ENCODE assay signal across 1 fruit fly cellular context in the genomic region with DNA sequence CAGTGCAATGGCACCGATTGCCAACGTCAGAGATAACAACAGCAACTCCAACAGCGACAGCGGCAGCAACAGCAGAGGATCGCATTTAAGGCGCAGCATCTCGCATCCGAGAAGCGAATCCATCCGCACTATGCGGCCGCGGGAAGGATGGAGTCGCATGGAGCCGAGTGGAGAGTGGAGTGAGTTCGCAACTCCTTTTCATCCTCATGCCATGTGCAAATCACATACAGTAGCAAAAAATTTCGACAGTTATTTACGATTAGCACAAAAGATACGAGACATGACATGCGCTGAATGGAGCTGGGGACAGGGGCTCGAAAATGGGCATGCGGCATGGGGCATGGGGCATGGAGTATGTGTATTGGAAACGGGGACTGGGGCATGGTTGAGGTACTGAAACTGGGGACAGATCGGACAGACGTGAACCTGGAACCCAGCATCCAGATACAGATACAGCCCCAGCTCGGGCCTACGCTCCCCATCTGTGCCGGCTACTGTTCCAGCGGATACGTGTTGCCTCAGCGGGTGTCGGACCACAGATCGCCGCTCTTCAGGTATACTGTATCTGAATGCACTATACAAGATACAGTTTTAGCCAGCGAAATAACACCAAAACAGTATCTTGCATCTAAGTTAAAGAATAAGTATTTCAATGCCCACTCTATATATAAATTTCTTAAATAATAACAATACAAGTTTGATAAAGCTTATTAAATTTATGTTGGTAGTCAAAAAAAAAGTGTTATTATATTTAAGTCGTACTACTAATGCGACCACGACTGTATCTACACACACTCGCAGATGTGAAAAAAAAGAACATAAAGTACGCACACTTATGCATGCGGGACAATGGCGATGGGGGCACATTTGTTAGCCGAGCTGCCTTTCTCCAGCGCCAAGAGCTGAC.
TF ChIP-seq lines count a peak whose summit lies in the region.

No protein-coding gene starts in this region.

TF ChIP-seq in whole organism, embryonic, 481 proteins besides CTCF, POLR2A, EP300 and RAD21 (continued from another document):
- peak; percentile 4 for TF ChIP-seq Oli (tag; optimal IDR thresholded peaks at IDR 0.05; lab: Kevin White, UChicago)
- no peak for TF ChIP-seq CG3838 (GFP tag; optimal IDR thresholded peaks at IDR 0.05; lab: Kevin White, UChicago)
- no peak for TF ChIP-seq tup (GFP tag; optimal IDR thresholded peaks at IDR 0.05; lab: Kevin White, UChicago)
- TF ChIP-seq CG13296 (GFP tag; optimal IDR thresholded peaks at IDR 0.05; lab: Kevin White, UChicago), result no peak
- no peak for TF ChIP-seq wor (GFP tag; IDR thresholded peaks at IDR 0.05; lab: Robert Waterston, UW)
- no peak for TF ChIP-seq CG8290 (GFP tag; optimal IDR thresholded peaks at IDR 0.05; lab: Kevin White, UChicago)
- peak in 1 of 2 experiments; percentile 25 for TF ChIP-seq CG8290 (tag; optimal IDR thresholded peaks at IDR 0.05; lab: Kevin White, UChicago)
- TF ChIP-seq Awh (GFP tag; IDR thresholded peaks at IDR 0.05; lab: Robert Waterston, UW), result no peak
- no peak for TF ChIP-seq bowl (GFP tag; IDR thresholded peaks at IDR 0.05; lab: Robert Waterston, UW)
- TF ChIP-seq D19A (tag; optimal IDR thresholded peaks at IDR 0.05; lab: Kevin White, UChicago), result peak; percentile 86
- peak; percentile 19 for TF ChIP-seq CG3281 (GFP tag; optimal IDR thresholded peaks at IDR 0.05; lab: Kevin White, UChicago)
- TF ChIP-seq CG15073 (GFP tag; optimal IDR thresholded peaks at IDR 0.05; lab: Kevin White, UChicago), result peak; percentile 55
- no peak for TF ChIP-seq CG11398 (GFP tag; optimal IDR thresholded peaks at IDR 0.05; lab: Kevin White, UChicago)
- peak; percentile 8 for TF ChIP-seq az2 (GFP tag; optimal IDR thresholded peaks at IDR 0.05; lab: Kevin White, UChicago)
- peak; percentile 25 for TF ChIP-seq tin (GFP tag; optimal IDR thresholded peaks at IDR 0.05; lab: Kevin White, UChicago)
- peak; percentile 79 for TF ChIP-seq CG31441 (GFP tag; IDR thresholded peaks at IDR 0.05; lab: Robert Waterston, UW)
- TF ChIP-seq Blimp-1 (GFP tag; optimal IDR thresholded peaks at IDR 0.05; lab: Kevin White, UChicago), result peak; percentile 79
- peak; percentile 56 for TF ChIP-seq Sox100B (GFP tag; optimal IDR thresholded peaks at IDR 0.05; lab: Kevin White, UChicago)
- TF ChIP-seq gcm (GFP tag; optimal IDR thresholded peaks at IDR 0.05; lab: Kevin White, UChicago), result peak; percentile 56
- TF ChIP-seq vnd (GFP tag; IDR thresholded peaks at IDR 0.05; lab: Robert Waterston, UW; ENCODE audit: partially characterized antibody), result no peak
- TF ChIP-seq lbe (GFP tag; optimal IDR thresholded peaks at IDR 0.05; lab: Kevin White, UChicago), result peak; percentile 34
- no peak for TF ChIP-seq pita (GFP tag; optimal IDR thresholded peaks at IDR 0.05; lab: Kevin White, UChicago)
- no peak for TF ChIP-seq CG10462 (GFP tag; optimal IDR thresholded peaks at IDR 0.05; lab: Kevin White, UChicago)
- no peak for TF ChIP-seq eve (GFP tag; optimal IDR thresholded peaks at IDR 0.05; lab: Kevin White, UChicago)
- TF ChIP-seq CG15696 (tag; optimal IDR thresholded peaks at IDR 0.05; lab: Kevin White, UChicago), result peak; percentile 13
- peak; percentile 88 for TF ChIP-seq corto (GFP tag; optimal IDR thresholded peaks at IDR 0.05; lab: Kevin White, UChicago)
- TF ChIP-seq CG6791 (GFP tag; IDR thresholded peaks at IDR 0.05; lab: Robert Waterston, UW; ENCODE audit: partially characterized antibody), result no peak
- TF ChIP-seq ci (GFP tag; IDR thresholded peaks at IDR 0.05; lab: Robert Waterston, UW), result peak; percentile 64
- TF ChIP-seq CG14710 (tag; optimal IDR thresholded peaks at IDR 0.05; lab: Kevin White, UChicago), result peak; percentile 72
- peak; percentile 45 for TF ChIP-seq gem (tag; optimal IDR thresholded peaks at IDR 0.05; lab: Kevin White, UChicago)
- TF ChIP-seq CG15269 (tag; optimal IDR thresholded peaks at IDR 0.05; lab: Kevin White, UChicago), result no peak
- peak; percentile 44 for TF ChIP-seq tap (tag; optimal IDR thresholded peaks at IDR 0.05; lab: Kevin White, UChicago)
- peak; percentile 72 for TF ChIP-seq CG10267 (tag; optimal IDR thresholded peaks at IDR 0.05; lab: Kevin White, UChicago)
- TF ChIP-seq ind (GFP tag; optimal IDR thresholded peaks at IDR 0.05; lab: Kevin White, UChicago), result peak; percentile 16
- no peak for TF ChIP-seq br (optimal IDR thresholded peaks at IDR 0.05; lab: Kevin White, UChicago)
- peak; percentile 83 for TF ChIP-seq CG2712 (tag; optimal IDR thresholded peaks at IDR 0.05; lab: Kevin White, UChicago)
- TF ChIP-seq HHEX (GFP tag; optimal IDR thresholded peaks at IDR 0.05; lab: Kevin White, UChicago), result peak; percentile 38
- TF ChIP-seq CG8765 (GFP tag; IDR thresholded peaks at IDR 0.05; lab: Robert Waterston, UW), result no peak
- TF ChIP-seq zfh1 (GFP tag; IDR thresholded peaks at IDR 0.05; lab: Robert Waterston, UW), result peak; percentile 52
- TF ChIP-seq Spps (tag; optimal IDR thresholded peaks at IDR 0.05; lab: Kevin White, UChicago), result peak; percentile 69
- peak; percentile 25; the same call in 1 of the 2 replicates for TF ChIP-seq CG9932 (GFP tag; IDR thresholded peaks at IDR 0.05; lab: Robert Waterston, UW)
- TF ChIP-seq stc (GFP tag; IDR thresholded peaks at IDR 0.05; lab: Robert Waterston, UW), result 0 out of 2 replicates have a peak, but pooled peaks have one; percentile 24
- TF ChIP-seq nmo (GFP tag; optimal IDR thresholded peaks at IDR 0.05; lab: Kevin White, UChicago), result peak; percentile 69
- TF ChIP-seq CG1529 (GFP tag; optimal IDR thresholded peaks at IDR 0.05; lab: Kevin White, UChicago), result peak; percentile 10
- TF ChIP-seq zf30C (GFP tag; optimal IDR thresholded peaks at IDR 0.05; lab: Kevin White, UChicago), result no peak
- peak; percentile 76 for TF ChIP-seq CG17829 (tag; optimal IDR thresholded peaks at IDR 0.05; lab: Kevin White, UChicago)
- TF ChIP-seq Sox102F (GFP tag; optimal IDR thresholded peaks at IDR 0.05; lab: Kevin White, UChicago), result peak; percentile 34
- TF ChIP-seq Hand (GFP tag; optimal IDR thresholded peaks at IDR 0.05; lab: Kevin White, UChicago), result no peak
- peak; percentile 66 for TF ChIP-seq trem (tag; optimal IDR thresholded peaks at IDR 0.05; lab: Kevin White, UChicago)
- TF ChIP-seq CG11504 (tag; optimal IDR thresholded peaks at IDR 0.05; lab: Kevin White, UChicago), result peak; percentile 67
- TF ChIP-seq tgo (GFP tag; IDR thresholded peaks at IDR 0.05; lab: Robert Waterston, UW), result no peak
- no peak for TF ChIP-seq Atf-2 (GFP tag; optimal IDR thresholded peaks at IDR 0.05; lab: Kevin White, UChicago)
- TF ChIP-seq prd (optimal IDR thresholded peaks at IDR 0.05; lab: Kevin White, UChicago), result no peak
- peak; percentile 26; the same call in 1 of the 3 replicates for TF ChIP-seq prd (GFP tag; IDR thresholded peaks at IDR 0.05; lab: Robert Waterston, UW)
- peak; percentile 63 for TF ChIP-seq CG17359 (tag; optimal IDR thresholded peaks at IDR 0.05; lab: Kevin White, UChicago)
- TF ChIP-seq CG3847 (GFP tag; IDR thresholded peaks at IDR 0.05; lab: Robert Waterston, UW), result no peak
- peak; percentile 49; the same call in 1 of the 2 replicates for TF ChIP-seq lmd (GFP tag; IDR thresholded peaks at IDR 0.05; lab: Robert Waterston, UW)
- TF ChIP-seq H2.0 (GFP tag; IDR thresholded peaks at IDR 0.05; lab: Robert Waterston, UW), result 0 out of 2 replicates have a peak, but pooled peaks have one; percentile 9
- peak; percentile 26; the same call in 1 of the 2 replicates for TF ChIP-seq sisA (GFP tag; IDR thresholded peaks at IDR 0.05; lab: Robert Waterston, UW)
- TF ChIP-seq CG10366 (GFP tag; IDR thresholded peaks at IDR 0.05; lab: Robert Waterston, UW), result no peak
- peak; percentile 54 for TF ChIP-seq dmrt99B (tag; optimal IDR thresholded peaks at IDR 0.05; lab: Kevin White, UChicago)
- TF ChIP-seq CG10147 (GFP tag; optimal IDR thresholded peaks at IDR 0.05; lab: Kevin White, UChicago), result peak; percentile 39
- no peak for TF ChIP-seq Antp (GFP tag; optimal IDR thresholded peaks at IDR 0.05; lab: Kevin White, UChicago)
- TF ChIP-seq CG1233 (GFP tag; optimal IDR thresholded peaks at IDR 0.05; lab: Kevin White, UChicago), result peak; percentile 17
- peak; percentile 71 for TF ChIP-seq CG2678 (tag; optimal IDR thresholded peaks at IDR 0.05; lab: Kevin White, UChicago)
- TF ChIP-seq CG8388 (GFP tag; optimal IDR thresholded peaks at IDR 0.05; lab: Kevin White, UChicago), result peak; percentile 34
- TF ChIP-seq Abd-B (GFP tag; optimal IDR thresholded peaks at IDR 0.05; lab: Kevin White, UChicago), result no peak
- peak; percentile 32 for TF ChIP-seq cg (GFP tag; optimal IDR thresholded peaks at IDR 0.05; lab: Kevin White, UChicago)
- TF ChIP-seq cwo (GFP tag; optimal IDR thresholded peaks at IDR 0.05; lab: Kevin White, UChicago), result peak; percentile 34
- TF ChIP-seq CG10959 (GFP tag; IDR thresholded peaks at IDR 0.05; lab: Robert Waterston, UW), result no peak
- no peak for TF ChIP-seq CG11093 (GFP tag; IDR thresholded peaks at IDR 0.05; lab: Robert Waterston, UW)
- peak; percentile 34 for TF ChIP-seq gsb-n (tag; optimal IDR thresholded peaks at IDR 0.05; lab: Kevin White, UChicago)
- TF ChIP-seq Ptx1 (GFP tag; IDR thresholded peaks at IDR 0.05; lab: Robert Waterston, UW), result 0 out of 2 replicates have a peak, but pooled peaks have one; percentile 15
- TF ChIP-seq chinmo (GFP tag; IDR thresholded peaks at IDR 0.05; lab: Robert Waterston, UW; ENCODE audit: partially characterized antibody), result no peak
- TF ChIP-seq zen (tag; optimal IDR thresholded peaks at IDR 0.05; lab: Kevin White, UChicago), result peak; percentile 45
- TF ChIP-seq CG11696 (GFP tag; IDR thresholded peaks at IDR 0.05; lab: Robert Waterston, UW), result peak; percentile 89
- TF ChIP-seq lov (optimal IDR thresholded peaks at IDR 0.05; lab: Kevin White, UChicago), result no peak
- 0 out of 3 replicates have a peak, but pooled peaks have one; percentile 3 for TF ChIP-seq lov (GFP tag; IDR thresholded peaks at IDR 0.05; lab: Robert Waterston, UW)
- TF ChIP-seq CG10979 (tag; optimal IDR thresholded peaks at IDR 0.05; lab: Kevin White, UChicago), result peak; percentile 85
- no peak; the same call in 1 of the 2 replicates for TF ChIP-seq CG10321 (GFP tag; IDR thresholded peaks at IDR 0.05; lab: Robert Waterston, UW)
- TF ChIP-seq CG17361 (GFP tag; IDR thresholded peaks at IDR 0.05; lab: Robert Waterston, UW), result peak; percentile 68
- TF ChIP-seq CG7839 (tag; optimal IDR thresholded peaks at IDR 0.05; lab: Kevin White, UChicago), result peak; percentile 43
- TF ChIP-seq Dip2 (GFP tag; IDR thresholded peaks at IDR 0.05; lab: Robert Waterston, UW), result no peak
- peak; percentile 52; the same call in 1 of the 3 replicates for TF ChIP-seq CG11695 (GFP tag; IDR thresholded peaks at IDR 0.05; lab: Robert Waterston, UW)
- TF ChIP-seq Xbp1 (GFP tag; optimal IDR thresholded peaks at IDR 0.05; lab: Kevin White, UChicago), result no peak
- TF ChIP-seq bsh (GFP tag; optimal IDR thresholded peaks at IDR 0.05; lab: Kevin White, UChicago), result peak; percentile 27 to 31
- peak; percentile 57 for TF ChIP-seq CG7271 (tag; optimal IDR thresholded peaks at IDR 0.05; lab: Kevin White, UChicago)
- peak; percentile 73 for TF ChIP-seq fd96Cb (tag; optimal IDR thresholded peaks at IDR 0.05; lab: Kevin White, UChicago)
- no peak for TF ChIP-seq Mad (GFP tag; optimal IDR thresholded peaks at IDR 0.05; lab: Kevin White, UChicago)
- TF ChIP-seq CG8924 (tag; optimal IDR thresholded peaks at IDR 0.05; lab: Kevin White, UChicago), result peak; percentile 57
- TF ChIP-seq Hmx (GFP tag; optimal IDR thresholded peaks at IDR 0.05; lab: Kevin White, UChicago), result no peak
- no peak for TF ChIP-seq oc (tag; optimal IDR thresholded peaks at IDR 0.05; lab: Kevin White, UChicago)
- peak; percentile 40 for TF ChIP-seq CG4820 (GFP tag; optimal IDR thresholded peaks at IDR 0.05; lab: Kevin White, UChicago)
- peak; percentile 64 for TF ChIP-seq Drgx (GFP tag; IDR thresholded peaks at IDR 0.05; lab: Robert Waterston, UW)
- TF ChIP-seq grau (tag; optimal IDR thresholded peaks at IDR 0.05; lab: Kevin White, UChicago), result no peak
- peak; percentile 19 for TF ChIP-seq CG17802 (tag; optimal IDR thresholded peaks at IDR 0.05; lab: Kevin White, UChicago)
- peak; percentile 44 for TF ChIP-seq Asciz (GFP tag; optimal IDR thresholded peaks at IDR 0.05; lab: Kevin White, UChicago)
- TF ChIP-seq CG3726 (GFP tag; IDR thresholded peaks at IDR 0.05; lab: Robert Waterston, UW), result 0 out of 3 replicates have a peak, but pooled peaks have one; percentile 19
- no peak for TF ChIP-seq Eip74EF (GFP tag; optimal IDR thresholded peaks at IDR 0.05; lab: Kevin White, UChicago)
- peak; percentile 44 for TF ChIP-seq CG18599 (GFP tag; optimal IDR thresholded peaks at IDR 0.05; lab: Kevin White, UChicago)
- TF ChIP-seq ATbp (GFP tag; optimal IDR thresholded peaks at IDR 0.05; lab: Kevin White, UChicago), result peak; percentile 42
- TF ChIP-seq CG32772 (GFP tag; IDR thresholded peaks at IDR 0.05; lab: Robert Waterston, UW), result no peak; the same call in 1 of the 2 replicates
- TF ChIP-seq Med (GFP tag; lab: Kevin White, UChicago), result peak; percentile 40
- peak; percentile 26 for TF ChIP-seq dmrt11E (tag; optimal IDR thresholded peaks at IDR 0.05; lab: Kevin White, UChicago)
- TF ChIP-seq CG2120 (GFP tag; optimal IDR thresholded peaks at IDR 0.05; lab: Kevin White, UChicago), result no peak
- TF ChIP-seq jumu (GFP tag; optimal IDR thresholded peaks at IDR 0.05; lab: Kevin White, UChicago), result no peak
- TF ChIP-seq CG9215 (GFP tag; IDR thresholded peaks at IDR 0.05; lab: Robert Waterston, UW), result no peak
- TF ChIP-seq D (optimal IDR thresholded peaks at IDR 0.05; lab: Kevin White, UChicago), result no peak
- peak; percentile 73 for TF ChIP-seq D (GFP tag; optimal IDR thresholded peaks at IDR 0.05; lab: Kevin White, UChicago)
- TF ChIP-seq Ssrp (tag; optimal IDR thresholded peaks at IDR 0.05; lab: Kevin White, UChicago), result peak; percentile 5
